Fruit fly (Drosophila melanogaster): Measurements from ENCODE around the gene lost.

lost gene

dm6 chr3R:4452345-4453044, 49.6 kb downstream of the lost start (continued):
- TF ChIP-seq sima (GFP tag; optimal IDR thresholded peaks at IDR 0.05) (no peak), CG16863 (GFP tag; optimal IDR thresholded peaks at IDR 0.05) (no peak), CG34376 (GFP tag; optimal IDR thresholded peaks at IDR 0.05) (peak; percentile 51), CG12769 (tag; optimal IDR thresholded peaks at IDR 0.05) (peak; percentile 16), nau (GFP tag; optimal IDR thresholded peaks at IDR 0.05) (no peak), ci (GFP tag; IDR thresholded peaks at IDR 0.05) (peak; percentile 59; the same call in 2 of the 3 replicates), Lpt (GFP tag; optimal IDR thresholded peaks at IDR 0.05) (no peak), CG6791 (GFP tag; IDR thresholded peaks at IDR 0.05; ENCODE audit: partially characterized antibody) (peak; percentile 42; the same call in 2 of the 3 replicates), CG1832 (GFP tag; optimal IDR thresholded peaks at IDR 0.05) (peak; percentile 52), onecut (GFP tag; IDR thresholded peaks at IDR 0.05) (no peak), gce (GFP tag; IDR thresholded peaks at IDR 0.05) (0 out of 3 replicates have a peak, but pooled peaks have one; percentile 4), CG11456 (GFP tag; IDR thresholded peaks at IDR 0.05) (no peak), CG12236 (GFP tag; optimal IDR thresholded peaks at IDR 0.05) (no peak), gcm2 (GFP tag; optimal IDR thresholded peaks at IDR 0.05) (no peak), lab (GFP tag; optimal IDR thresholded peaks at IDR 0.05) (peak; percentile 29), Mes4 (GFP tag; optimal IDR thresholded peaks at IDR 0.05) (no peak), Drgx (GFP tag; IDR thresholded peaks at IDR 0.05) (peak; percentile 25), twi (tag; optimal IDR thresholded peaks at IDR 0.05) (peak; percentile 83), Trl (optimal IDR thresholded peaks at IDR 0.05) (peak; percentile 89 to 98), Trl (GFP tag; optimal IDR thresholded peaks at IDR 0.05) (no peak), CG4854 (GFP tag; optimal IDR thresholded peaks at IDR 0.05) (no peak), CG42726 (GFP tag; IDR thresholded peaks at IDR 0.05; ENCODE audit: partially characterized antibody) (no peak), Blimp-1 (GFP tag; optimal IDR thresholded peaks at IDR 0.05) (peak; percentile 71), cwo (GFP tag; optimal IDR thresholded peaks at IDR 0.05) (peak; percentile 16)

dm6 chr3R:4453213-4453956, 50.5 kb downstream of the lost start:
- TF ChIP-seq Fer2 (tag; optimal IDR thresholded peaks at IDR 0.05): no peak
- no peak for TF ChIP-seq sima (GFP tag; optimal IDR thresholded peaks at IDR 0.05)
- no peak for TF ChIP-seq Dip2 (GFP tag; IDR thresholded peaks at IDR 0.05)
- TF ChIP-seq D19B (GFP tag; optimal IDR thresholded peaks at IDR 0.05): no peak
- TF ChIP-seq CG7271 (tag; optimal IDR thresholded peaks at IDR 0.05): no peak
- 0 out of 2 replicates have a peak, but pooled peaks have one; percentile 35 for TF ChIP-seq amos (GFP tag; IDR thresholded peaks at IDR 0.05; ENCODE audit: partially characterized antibody)
- TF ChIP-seq CG15011 (GFP tag; optimal IDR thresholded peaks at IDR 0.05): no peak
- no peak for TF ChIP-seq CG9727 (GFP tag; optimal IDR thresholded peaks at IDR 0.05)
- TF ChIP-seq Lim3 (GFP tag; IDR thresholded peaks at IDR 0.05): no peak
- TF ChIP-seq mld (GFP tag; IDR thresholded peaks at IDR 0.05; ENCODE audit: partially characterized antibody): no peak
- no peak for TF ChIP-seq B-H2 (GFP tag; optimal IDR thresholded peaks at IDR 0.05)
- peak; percentile 26 for TF ChIP-seq pfk (GFP tag; optimal IDR thresholded peaks at IDR 0.05)
- no peak for TF ChIP-seq slp2 (GFP tag; optimal IDR thresholded peaks at IDR 0.05)
- TF ChIP-seq Usf (GFP tag; optimal IDR thresholded peaks at IDR 0.05): no peak
- TF ChIP-seq CG30431 (GFP tag; optimal IDR thresholded peaks at IDR 0.05): no peak
- peak; percentile 8 for TF ChIP-seq Sry-δ (GFP tag; optimal IDR thresholded peaks at IDR 0.05)
- TF ChIP-seq Nf-YB (GFP tag; optimal IDR thresholded peaks at IDR 0.05): no peak
- no peak for TF ChIP-seq Ptx1 (GFP tag; IDR thresholded peaks at IDR 0.05)
- TF ChIP-seq emc (GFP tag; optimal IDR thresholded peaks at IDR 0.05): no peak
- no peak for TF ChIP-seq CG11560 (tag; IDR thresholded peaks at IDR 0.05)
- TF ChIP-seq CG14860 (GFP tag; IDR thresholded peaks at IDR 0.05; ENCODE audit: partially characterized antibody): no peak
- no peak for TF ChIP-seq CG4730 (GFP tag; IDR thresholded peaks at IDR 0.05)
- TF ChIP-seq CG7357 (GFP tag; IDR thresholded peaks at IDR 0.05): no peak
- no peak for TF ChIP-seq grau (tag; optimal IDR thresholded peaks at IDR 0.05)
- peak; percentile 23; the same call in 1 of the 3 replicates for TF ChIP-seq CG17361 (GFP tag; IDR thresholded peaks at IDR 0.05)
- TF ChIP-seq sd (tag; optimal IDR thresholded peaks at IDR 0.05): peak; percentile 52

Measured in whole organism, embryonic.